Worm (Caenorhabditis elegans) whole organism, L3 larva: ENCODE results near the gene F39E9.6.

Source experiments
- R02D3.7 ChIP-seq: fragments of 150-350 bp; optimal IDR thresholded peaks from 2 replicates; lab custom pipeline; 2014; ENCODE audit warnings: missing biosample characterization, missing genetic modification characterization
- elt-3 ChIP-seq, 3 experiments: fragments of 150-350 bp in 1 of 3; sonication (generic microtip) in 2 of 3; optimal IDR thresholded peaks; 2 replicates in 2 of 3; 4 replicates in 1 of 3; lab custom pipeline; 2014 to 2017; ENCODE audit warnings: missing biosample characterization in 3 of 3, missing genetic modification characterization in 3 of 3
- eor-1 ChIP-seq, 2 experiments: fragments of 150-350 bp; optimal IDR thresholded peaks; 2 replicates each; lab custom pipeline; 2014 to 2018; ENCODE audit warnings: missing biosample characterization in 2 of 2, missing genetic modification characterization in 2 of 2
- lin-15B ChIP-seq: fragments of 150-350 bp; optimal IDR thresholded peaks from 2 replicates; lab custom pipeline; 2014; ENCODE audit warnings: missing biosample characterization, missing genetic modification characterization
- nfya-1 ChIP-seq: sonication (generic microtip); optimal IDR thresholded peaks from 2 replicates; lab custom pipeline; 2017; ENCODE audit warnings: missing genetic modification characterization, mild to moderate bottlenecking, missing compliant biosample characterization, antibody characterized with exemption, moderate library complexity; ENCODE audit not compliant: insufficient read depth
- nhr-11 ChIP-seq: fragments of 150-350 bp; optimal IDR thresholded peaks from 2 replicates; lab custom pipeline; 2014; ENCODE audit warnings: missing biosample characterization, missing genetic modification characterization
- nhr-237 ChIP-seq: fragments of 150-350 bp; optimal IDR thresholded peaks from 2 replicates; lab custom pipeline; 2014; ENCODE audit warnings: missing biosample characterization, missing genetic modification characterization
- nhr-28 ChIP-seq: fragments of 150-350 bp; optimal IDR thresholded peaks from 2 replicates; lab custom pipeline; 2014; ENCODE audit warnings: missing biosample characterization, missing genetic modification characterization
- nhr-76 ChIP-seq: fragments of 150-350 bp; sonication (generic microtip); optimal IDR thresholded peaks from 5 replicates; lab custom pipeline; 2014; ENCODE audit warnings: missing biosample characterization, missing genetic modification characterization
- snpc-4 ChIP-seq: fragments of 150-350 bp; optimal IDR thresholded peaks from 2 replicates; lab custom pipeline; 2014; ENCODE audit warnings: missing biosample characterization, missing genetic modification characterization

DNA sequence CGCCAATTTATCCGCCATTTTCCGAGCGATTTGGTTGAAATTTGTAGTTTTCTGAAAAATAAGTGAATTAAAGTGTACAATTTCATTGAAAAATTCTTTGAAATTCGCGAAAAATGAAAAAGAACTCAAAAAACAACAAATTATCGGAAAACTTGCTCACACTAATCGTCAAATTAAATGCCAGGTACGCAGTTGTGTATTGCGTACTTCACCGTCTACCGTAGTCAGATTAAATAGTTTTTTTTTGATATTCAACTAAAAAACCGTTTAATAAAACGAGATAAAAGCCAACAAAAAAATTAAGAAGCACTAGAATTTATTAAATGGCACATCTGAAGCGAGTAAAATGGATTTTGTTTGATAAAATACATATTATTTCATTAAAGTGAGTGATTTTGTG, 31.6 kb upstream of the F39E9.6 start, which contains the start of gene bath-28:
- TF ChIP-seq snpc-4 (tag; lab: Kevin White, UChicago): no peak
- no peak for TF ChIP-seq nhr-28 (tag; lab: Kevin White, UChicago)
- no peak for TF ChIP-seq nhr-76 (tag; lab: Kevin White, UChicago)
- TF ChIP-seq lin-15B (tag; lab: Kevin White, UChicago): no peak
- no peak for TF ChIP-seq eor-1 (tag; optimal IDR thresholded peaks at IDR 0.05; lab: Kevin White, UChicago)
- no peak for TF ChIP-seq R02D3.7 (tag; lab: Kevin White, UChicago)
- no peak for TF ChIP-seq nhr-237 (tag; lab: Kevin White, UChicago)
- no peak for TF ChIP-seq nhr-11 (tag; lab: Kevin White, UChicago)
- TF ChIP-seq nfya-1 (tag; lab: Kevin White, UChicago): no peak
- TF ChIP-seq elt-3 (tag; optimal IDR thresholded peaks at IDR 0.05; lab: Kevin White, UChicago): no peak
